Fruit fly (Drosophila melanogaster) whole organism, larva: Measurements from ENCODE around the gene trc.

Source experiments
- noc ChIP-seq: fragments of 200-800 bp; sonication (Bioruptor generic); optimal IDR thresholded peaks from 3 replicates; lab custom pipeline; 2019; ENCODE audit warnings: missing biosample characterization, mild to moderate bottlenecking, missing genetic modification characterization, moderate library complexity

trc gene

dm6 chr3L:19834143-19834794 is at the start of gene trc, which contains the start of gene CG32221:
TSS of gene trc (minus strand) at chr3L:19834304.
TSS of gene CG32221 (plus strand) at chr3L:19834670.
- no peak for TF ChIP-seq noc (tag; lab: Kevin White, UChicago)

- no peak for TF ChIP-seq noc (tag; lab: Kevin White, UChicago)
Observed at dm6 chr3L:19873488-19873887, 39.4 kb upstream of the trc start.

dm6 chr3L:19872465-19872883 is 38.4 kb upstream of the trc start:
- TF ChIP-seq noc (tag; lab: Kevin White, UChicago), result peak; percentile 35

dm6 chr3L:19871667-19871931 is 37.5 kb upstream of the trc start:
- no peak for TF ChIP-seq noc (tag; lab: Kevin White, UChicago)

dm6 chr3L:19870843-19871666 is 37.0 kb upstream of the trc start, which contains the start of the genes Rab8 and Usp32:
TSS of gene Rab8 (minus strand) at chr3L:19871078.
TSS of gene Usp32 (plus strand) at chr3L:19871139.
- peak; percentile 74 for TF ChIP-seq noc (tag; lab: Kevin White, UChicago)

- no peak for TF ChIP-seq noc (tag; lab: Kevin White, UChicago)
Observed at dm6 chr3L:19869698-19870097, 35.6 kb upstream of the trc start.

- TF ChIP-seq noc (tag; lab: Kevin White, UChicago), result no peak
Observed at dm6 chr3L:19867238-19867637, 33.1 kb upstream of the trc start.

- TF ChIP-seq noc (tag; lab: Kevin White, UChicago), result peak; percentile 34
Observed at dm6 chr3L:19861215-19861614, 27.1 kb upstream of the trc start.

- no peak for TF ChIP-seq noc (tag; lab: Kevin White, UChicago)
Observed at dm6 chr3L:19857923-19858490, 23.9 kb upstream of the trc start.

dm6 chr3L:19848080-19848479 is 14.0 kb upstream of the trc start:
- TF ChIP-seq noc (tag; lab: Kevin White, UChicago), result no peak

- TF ChIP-seq noc (tag; lab: Kevin White, UChicago), result peak; percentile 33
Observed at dm6 chr3L:19846960-19847359, 12.9 kb upstream of the trc start.

- no peak for TF ChIP-seq noc (tag; lab: Kevin White, UChicago)
Observed at dm6 chr3L:19845907-19846301, 11.8 kb upstream of the trc start.

dm6 chr3L:19845047-19845906 is 11.2 kb upstream of the trc start, which contains the start of gene Papss:
TSS of gene Papss (plus strand) at chr3L:19845293.
- peak; percentile 82 for TF ChIP-seq noc (tag; lab: Kevin White, UChicago)

- TF ChIP-seq noc (tag; lab: Kevin White, UChicago), result no peak
Observed at dm6 chr3L:19844507-19844906, 10.4 kb upstream of the trc start.

dm6 chr3L:19836375-19836937 is 2.4 kb upstream of the trc start, which contains the start of gene kto:
TSS of gene kto (plus strand) at chr3L:19836614.
- TF ChIP-seq noc (tag; lab: Kevin White, UChicago), result no peak
